Fruit fly (Drosophila melanogaster): ENCODE results near the gene Hem.

DNA sequence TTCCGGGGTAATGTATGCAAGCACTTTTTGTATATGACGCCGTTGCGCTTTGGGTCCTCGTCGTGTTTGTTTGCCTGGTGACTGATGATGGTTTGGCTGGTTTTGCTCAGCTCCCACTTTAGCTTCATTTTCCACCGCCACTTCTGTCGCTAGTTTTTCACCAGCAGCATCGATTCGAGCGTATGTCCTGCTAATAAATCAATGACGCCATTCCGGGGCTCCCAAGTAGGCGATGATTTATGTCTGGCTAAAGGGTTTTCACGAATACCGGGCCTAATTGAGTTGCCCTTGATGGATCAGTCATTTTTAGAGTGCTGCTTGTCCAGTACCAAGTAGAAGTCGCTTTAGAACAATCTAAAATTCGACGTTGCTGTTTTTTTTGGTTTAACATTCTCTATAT is 41.5 kb upstream of the Hem start, which contains the start of gene CG32450:
- TF ChIP-seq CG8478 (optimal IDR thresholded peaks at IDR 0.05) = no peak
- no peak for TF ChIP-seq CTCF (optimal IDR thresholded peaks at IDR 0.05)

Data from S2 (cell line).